Fruit fly (Drosophila melanogaster): Measurements from ENCODE around the gene CG9215.

Gene CG9215

dm6 chrX:15582853-15583252, at the start of gene CG9215, which contains the start of gene CG8097 (continued):
- TF ChIP-seq scrt (GFP tag; optimal IDR thresholded peaks at IDR 0.05) (no peak), MTF-1 (GFP tag; optimal IDR thresholded peaks at IDR 0.05; ENCODE audit: borderline replicate concordance) (no peak), CG6854 (GFP tag; optimal IDR thresholded peaks at IDR 0.05) (no peak), sd (tag; optimal IDR thresholded peaks at IDR 0.05) (no peak), luna (GFP tag; optimal IDR thresholded peaks at IDR 0.05) (peak; percentile 31), bowl (GFP tag; IDR thresholded peaks at IDR 0.05) (no peak), btn (GFP tag; optimal IDR thresholded peaks at IDR 0.05) (no peak), Doc2 (GFP tag; IDR thresholded peaks at IDR 0.05) (no peak), sqz (GFP tag; optimal IDR thresholded peaks at IDR 0.05) (no peak), kah (GFP tag; optimal IDR thresholded peaks at IDR 0.05) (no peak), Opbp (GFP tag; IDR thresholded peaks at IDR 0.05; ENCODE audit: partially characterized antibody) (peak; percentile 84), NfI (GFP tag; optimal IDR thresholded peaks at IDR 0.05) (no peak), CG4854 (GFP tag; optimal IDR thresholded peaks at IDR 0.05) (no peak), sc (optimal IDR thresholded peaks at IDR 0.05) (no peak), sc (GFP tag; optimal IDR thresholded peaks at IDR 0.05) (no peak), CG31441 (GFP tag; IDR thresholded peaks at IDR 0.05) (no peak), seq (GFP tag; IDR thresholded peaks at IDR 0.05) (no peak), Bdp1 (GFP tag; optimal IDR thresholded peaks at IDR 0.05) (no peak), HLH54F (GFP tag; optimal IDR thresholded peaks at IDR 0.05) (peak; percentile 59), pfk (GFP tag; optimal IDR thresholded peaks at IDR 0.05) (no peak), CG8388 (GFP tag; optimal IDR thresholded peaks at IDR 0.05) (peak; percentile 8), unpg (GFP tag; optimal IDR thresholded peaks at IDR 0.05) (no peak), CG4617 (GFP tag; optimal IDR thresholded peaks at IDR 0.05; ENCODE audit: borderline replicate concordance) (peak; percentile 39), ro (GFP tag; IDR thresholded peaks at IDR 0.05) (no peak), Lpt (GFP tag; optimal IDR thresholded peaks at IDR 0.05) (no peak), dm (GFP tag; optimal IDR thresholded peaks at IDR 0.05) (peak; percentile 63), sr (GFP tag; IDR thresholded peaks at IDR 0.05) (no peak), CG10147 (GFP tag; optimal IDR thresholded peaks at IDR 0.05) (peak; percentile 37), CG4424 (GFP tag; optimal IDR thresholded peaks at IDR 0.05) (no peak), chn (GFP tag; optimal IDR thresholded peaks at IDR 0.05) (peak; percentile 11), lilli (GFP tag; optimal IDR thresholded peaks at IDR 0.05) (peak; percentile 65), lbe (GFP tag; optimal IDR thresholded peaks at IDR 0.05) (peak; percentile 31), inv (GFP tag; IDR thresholded peaks at IDR 0.05; ENCODE audit: partially characterized antibody) (peak; percentile 95), CG32767 (GFP tag; IDR thresholded peaks at IDR 0.05) (no peak), hbn (GFP tag; IDR thresholded peaks at IDR 0.05; ENCODE audit: partially characterized antibody) (peak; percentile 97), z (GFP tag; IDR thresholded peaks at IDR 0.05) (no peak), sug (tag; optimal IDR thresholded peaks at IDR 0.05) (peak; percentile 71), NFAT (GFP tag; IDR thresholded peaks at IDR 0.05) (no peak), CG7271 (tag; optimal IDR thresholded peaks at IDR 0.05) (no peak), sna (GFP tag; IDR thresholded peaks at IDR 0.05; ENCODE audit: partially characterized antibody) (peak; percentile 96), CG1024 (GFP tag; IDR thresholded peaks at IDR 0.05) (no peak), Blimp-1 (GFP tag; optimal IDR thresholded peaks at IDR 0.05) (no peak), CG17385 (GFP tag; optimal IDR thresholded peaks at IDR 0.05) (no peak), tgo (GFP tag; IDR thresholded peaks at IDR 0.05) (no peak), CG17328 (GFP tag; IDR thresholded peaks at IDR 0.05) (no peak), onecut (GFP tag; IDR thresholded peaks at IDR 0.05) (no peak), Oli (tag; optimal IDR thresholded peaks at IDR 0.05) (no peak), nmo (GFP tag; optimal IDR thresholded peaks at IDR 0.05) (peak; percentile 61), cas (GFP tag; IDR thresholded peaks at IDR 0.05) (no peak), sim (GFP tag; IDR thresholded peaks at IDR 0.05) (no peak), CG17829 (tag; optimal IDR thresholded peaks at IDR 0.05) (peak; percentile 55), CG33557 (GFP tag; optimal IDR thresholded peaks at IDR 0.05) (peak; percentile 42)

All from whole organism, embryonic.